Worm (Caenorhabditis elegans): ENCODE results near the gene mrps-21.

- TF ChIP-seq med-1 (GFP tag; optimal IDR thresholded peaks at IDR 0.05; ENCODE audit: insufficient read depth) = no peak
- TF ChIP-seq ztf-29 (GFP tag; IDR thresholded peaks at IDR 0.05) = no peak
- TF ChIP-seq flt-1 (GFP tag; IDR thresholded peaks at IDR 0.05) = no peak
- TF ChIP-seq klf-2 (GFP tag; conservative IDR thresholded peaks at IDR 0.05) = no peak
- no peak for TF ChIP-seq ztf-23 (GFP tag; IDR thresholded peaks at IDR 0.05)
- TF ChIP-seq ref-1 (GFP tag; conservative IDR thresholded peaks at IDR 0.05) = no peak
Measured at ce11 chrIV:4652365-4652844, 6.9 kb downstream of the mrps-21 start, which contains the start of gene F29B9.5.
